Worm (Caenorhabditis elegans) whole organism, midembryonic: Measurements from ENCODE around the gene got-2.2.

Experiments used
- T22C8.4 ChIP-seq: fragments of 200-800 bp; sonication (Bioruptor generic); IDR thresholded peaks from 2 replicates; pipeline ENCODE4 v1.3.6; 2022; ENCODE audit warnings: missing genetic modification characterization, missing compliant biosample characterization
- klf-2 ChIP-seq: fragments of 200-800 bp; sonication (Bioruptor generic); conservative IDR thresholded peaks from 2 replicates; pipeline ENCODE4 v1.3.6; 2022; ENCODE audit warnings: missing genetic modification reagents, missing genetic modification characterization, missing compliant biosample characterization
- med-1 ChIP-seq: sonication (generic microtip); optimal IDR thresholded peaks from 2 replicates; lab custom pipeline; 2017; ENCODE audit warnings: missing genetic modification characterization, mild to moderate bottlenecking, missing compliant biosample characterization, antibody characterized with exemption, missing genetic modification reagents; ENCODE audit not compliant: insufficient read depth
- ref-1 ChIP-seq: fragments of 200-800 bp; sonication (Bioruptor generic); conservative IDR thresholded peaks from 2 replicates; pipeline ENCODE4 v1.3.6; 2022; ENCODE audit warnings: missing genetic modification reagents, missing genetic modification characterization, missing compliant biosample characterization
- tab-1 ChIP-seq: fragments of 200-800 bp; sonication (Bioruptor generic); IDR thresholded peaks from 2 replicates; pipeline ENCODE4 v1.3.6; 2022; ENCODE audit warnings: missing genetic modification characterization, missing compliant biosample characterization
- ztf-23 ChIP-seq: fragments of 200-800 bp; sonication (Bioruptor generic); IDR thresholded peaks from 2 replicates; pipeline ENCODE4 v1.3.6; 2022; ENCODE audit warnings: missing genetic modification reagents, missing genetic modification characterization, missing compliant biosample characterization

ce11 chrX:6232998-6233626 lies 7.7 kb upstream of the got-2.2 start, which contains the start of gene C14F11.4:
- no peak for TF ChIP-seq tab-1 (GFP tag; lab: Robert Waterston, UW)
- TF ChIP-seq ref-1, result no peak
- TF ChIP-seq ztf-23 (GFP tag; lab: Robert Waterston, UW), result no peak
- no peak for TF ChIP-seq med-1 (GFP tag; lab: Kevin White, UChicago)
- no peak for TF ChIP-seq T22C8.4 (GFP tag; lab: Robert Waterston, UW)
- no peak for TF ChIP-seq klf-2 (GFP tag; lab: Robert Waterston, UW)
